Worm (Caenorhabditis elegans) whole organism, young adult: Measurements from ENCODE around the gene T25D3.4.

Experiments used
- C17E4.6 ChIP-seq: fragments of 200-800 bp; sonication (Bioruptor generic); IDR thresholded peaks from 2 replicates; pipeline ENCODE4 v1.3.6; 2022; ENCODE audit warnings: missing genetic modification reagents, missing genetic modification characterization, missing compliant biosample characterization
- Y53F4B.3 ChIP-seq: fragments of 200-800 bp; sonication (Bioruptor generic); IDR thresholded peaks from 2 replicates; pipeline ENCODE4 v1.3.6; 2022; ENCODE audit warnings: missing genetic modification reagents, missing genetic modification characterization, missing compliant biosample characterization
- Y67H2A.10 ChIP-seq: fragments of 200-800 bp; sonication (Bioruptor generic); conservative IDR thresholded peaks from 2 replicates; pipeline ENCODE4 v1.3.6; 2022; ENCODE audit warnings: missing genetic modification reagents, missing genetic modification characterization, missing compliant biosample characterization
- Y79H2A.3 ChIP-seq: fragments of 200-800 bp; sonication (Bioruptor generic); conservative IDR thresholded peaks from 2 replicates; pipeline ENCODE4 v1.3.6; 2022; ENCODE audit warnings: missing genetic modification reagents, missing genetic modification characterization, missing compliant biosample characterization
- aptf-2 ChIP-seq: fragments of 200-800 bp; sonication (Bioruptor generic); conservative IDR thresholded peaks from 2 replicates; pipeline ENCODE4 v1.3.6; 2022; ENCODE audit warnings: missing genetic modification reagents, missing genetic modification characterization, missing compliant biosample characterization
- athp-1 ChIP-seq: sonication (generic microtip); optimal IDR thresholded peaks from 2 replicates; lab custom pipeline; 2017; ENCODE audit warnings: mild to moderate bottlenecking, missing genetic modification characterization, missing compliant biosample characterization
- attf-5 ChIP-seq: fragments of 200-800 bp; sonication (Bioruptor generic); optimal IDR thresholded peaks from 2 replicates; lab custom pipeline; 2018; ENCODE audit warnings: mild to moderate bottlenecking, missing genetic modification characterization, missing compliant biosample characterization
- attf-6 ChIP-seq: fragments of 200-800 bp; sonication (Bioruptor generic); IDR thresholded peaks from 2 replicates; pipeline ENCODE4 v1.3.6; 2022; ENCODE audit warnings: missing genetic modification reagents, missing genetic modification characterization, missing compliant biosample characterization
- bed-2 ChIP-seq: fragments of 200-800 bp; sonication (Bioruptor generic); IDR thresholded peaks from 2 replicates; pipeline ENCODE4 v1.3.6; 2022; ENCODE audit warnings: missing genetic modification reagents, missing genetic modification characterization, missing compliant biosample characterization
- cebp-1 ChIP-seq, 2 experiments: fragments of 200-800 bp in 1 of 2; sonication (Bioruptor generic) in 1 of 2; sonication (generic microtip) in 1 of 2; IDR thresholded peaks in 1 of 2; optimal IDR thresholded peaks in 1 of 2; 2 replicates each; pipeline versions ENCODE4 v1.3.6 to Lab custom; 2017 to 2022; ENCODE audit warnings: missing compliant biosample characterization in 2 of 2, missing genetic modification characterization in 2 of 2, mild to moderate bottlenecking in 1 of 2, missing genetic modification reagents in 1 of 2, moderate library complexity in 1 of 2
- ceh-91 ChIP-seq: fragments of 200-800 bp; sonication (Bioruptor generic); IDR thresholded peaks from 2 replicates; pipeline ENCODE4 v1.3.6; 2022; ENCODE audit warnings: missing genetic modification reagents, missing genetic modification characterization, missing compliant biosample characterization
- hlh-26 ChIP-seq: fragments of 200-800 bp; sonication (Bioruptor generic); conservative IDR thresholded peaks from 2 replicates; pipeline ENCODE4 v1.3.6; 2022; ENCODE audit warnings: missing genetic modification reagents, missing genetic modification characterization, missing compliant biosample characterization
- hrde-1 ChIP-seq: sonication (generic microtip); optimal IDR thresholded peaks from 2 replicates; lab custom pipeline; 2016; ENCODE audit warnings: missing genetic modification characterization, mild to moderate bottlenecking, missing compliant biosample characterization, moderate library complexity, missing genotype, missing genetic modification reagents, borderline replicate concordance
- hsf-1 ChIP-seq: fragments of 200-800 bp; sonication (Bioruptor generic); IDR thresholded peaks from 2 replicates; pipeline ENCODE4 v1.3.6; 2022; ENCODE audit warnings: missing genetic modification reagents, missing genetic modification characterization, missing compliant biosample characterization
- lin-54 ChIP-seq: fragments of 200-800 bp; sonication (Bioruptor generic); optimal IDR thresholded peaks from 2 replicates; lab custom pipeline; 2018; ENCODE audit warnings: mild to moderate bottlenecking, missing genetic modification characterization, missing compliant biosample characterization
- lsl-1 ChIP-seq: fragments of 200-800 bp; sonication (Bioruptor generic); optimal IDR thresholded peaks from 2 replicates; lab custom pipeline; 2018; ENCODE audit warnings: mild to moderate bottlenecking, missing genetic modification characterization, moderate library complexity, missing compliant biosample characterization
- mcd-1 ChIP-seq: fragments of 200-800 bp; sonication (Bioruptor generic); IDR thresholded peaks from 2 replicates; pipeline ENCODE4 v1.3.6; 2022; ENCODE audit warnings: missing genetic modification reagents, missing genetic modification characterization, missing compliant biosample characterization
- mes-4 ChIP-seq: sonication (generic microtip); optimal IDR thresholded peaks from 2 replicates; lab custom pipeline; 2016; ENCODE audit warnings: missing genotype, missing genetic modification characterization, missing compliant biosample characterization
- nfya-1 ChIP-seq: sonication (generic microtip); optimal IDR thresholded peaks from 2 replicates; lab custom pipeline; 2017; ENCODE audit warnings: antibody characterized with exemption, missing compliant biosample characterization, missing genetic modification characterization, borderline replicate concordance; ENCODE audit not compliant: insufficient read depth
- nfya-2 ChIP-seq: fragments of 200-800 bp; sonication (Bioruptor generic); IDR thresholded peaks from 2 replicates; pipeline ENCODE4 v1.3.6; 2022; ENCODE audit warnings: missing genetic modification reagents, missing genetic modification characterization, missing compliant biosample characterization
- nhr-80 ChIP-seq: sonication (generic microtip); optimal IDR thresholded peaks from 2 replicates; lab custom pipeline; 2016; ENCODE audit warnings: missing genetic modification characterization, missing compliant biosample characterization
- rcor-1 ChIP-seq: fragments of 200-800 bp; sonication (Bioruptor generic); IDR thresholded peaks from 2 replicates; pipeline ENCODE4 v1.3.6; 2022; ENCODE audit warnings: missing genetic modification reagents, missing genetic modification characterization, missing compliant biosample characterization
- rec-8 ChIP-seq, 2 experiments: sonication (generic microtip); optimal IDR thresholded peaks; 2 replicates each; lab custom pipeline; 2016; ENCODE audit warnings: mild to moderate bottlenecking in 2 of 2, missing genetic modification characterization in 2 of 2, missing genetic modification reagents in 2 of 2, missing genotype in 2 of 2, missing biosample characterization in 1 of 2, missing compliant biosample characterization in 1 of 2, moderate library complexity in 1 of 2
- rpc-1 ChIP-seq, 2 experiments: fragments of 150-350 bp in 1 of 2; sonication (generic microtip) in 1 of 2; optimal IDR thresholded peaks; 2 replicates each; lab custom pipeline; 2014 to 2018; ENCODE audit warnings: missing biosample characterization in 1 of 2, missing genetic modification characterization in 1 of 2, missing genetic modification reagents in 1 of 2, missing genotype in 1 of 2
- sdz-38 ChIP-seq: sonication (generic microtip); optimal IDR thresholded peaks from 2 replicates; lab custom pipeline; 2016; ENCODE audit warnings: missing genotype, missing genetic modification characterization, missing compliant biosample characterization
- snpc-1.1 ChIP-seq: sonication (generic microtip); optimal IDR thresholded peaks from 2 replicates; lab custom pipeline; 2017; ENCODE audit warnings: missing genetic modification characterization, mild to moderate bottlenecking, missing compliant biosample characterization, antibody characterized with exemption, moderate library complexity, missing genotype, missing genetic modification reagents; ENCODE audit not compliant: insufficient read depth
- snpc-1.3 ChIP-seq: sonication (generic microtip); optimal IDR thresholded peaks from 2 replicates; lab custom pipeline; 2017; ENCODE audit warnings: missing genetic modification characterization, mild to moderate bottlenecking, missing compliant biosample characterization, antibody characterized with exemption, moderate library complexity, missing genotype, missing genetic modification reagents; ENCODE audit not compliant: insufficient read depth
- somi-1 ChIP-seq: fragments of 200-800 bp; sonication (Bioruptor generic); optimal IDR thresholded peaks from 2 replicates; lab custom pipeline; 2018; ENCODE audit warnings: mild to moderate bottlenecking, missing genetic modification characterization, missing compliant biosample characterization
- sptf-2 ChIP-seq: fragments of 200-800 bp; sonication (Bioruptor generic); optimal IDR thresholded peaks from 2 replicates; lab custom pipeline; 2018; ENCODE audit warnings: mild to moderate bottlenecking, missing genetic modification characterization, missing compliant biosample characterization
- tbp1 ChIP-seq: fragments of 200-800 bp; sonication (Bioruptor generic); optimal IDR thresholded peaks from 2 replicates; lab custom pipeline; 2018; ENCODE audit warnings: mild to moderate bottlenecking, missing genetic modification characterization, missing compliant biosample characterization
- tbx-9 ChIP-seq: sonication (generic microtip); optimal IDR thresholded peaks from 2 replicates; lab custom pipeline; 2016; ENCODE audit warnings: borderline replicate concordance, missing genetic modification characterization, inconsistent platforms, missing compliant biosample characterization
- unc-62 ChIP-seq: fragments of 150-350 bp; optimal IDR thresholded peaks from 2 replicates; lab custom pipeline; 2014; ENCODE audit warnings: missing biosample characterization, missing genetic modification reagents, missing genetic modification characterization
- zim-3 ChIP-seq: sonication (generic microtip); optimal IDR thresholded peaks from 2 replicates; lab custom pipeline; 2017; ENCODE audit warnings: mild to moderate bottlenecking, missing genetic modification characterization, moderate library complexity, missing compliant biosample characterization
- ztf-28 ChIP-seq: fragments of 200-800 bp; sonication (Bioruptor generic); IDR thresholded peaks from 2 replicates; pipeline ENCODE4 v1.3.6; 2022; ENCODE audit warnings: missing genetic modification reagents, missing genetic modification characterization, missing compliant biosample characterization

Gene T25D3.4

ce11 chrII:162182-162581 is 15.1 kb downstream of the T25D3.4 start, which contains the start of gene etr-1 (continued):
- peak; percentile 9 for TF ChIP-seq tbp1 (GFP tag; lab: Kevin White, UChicago)

DNA sequence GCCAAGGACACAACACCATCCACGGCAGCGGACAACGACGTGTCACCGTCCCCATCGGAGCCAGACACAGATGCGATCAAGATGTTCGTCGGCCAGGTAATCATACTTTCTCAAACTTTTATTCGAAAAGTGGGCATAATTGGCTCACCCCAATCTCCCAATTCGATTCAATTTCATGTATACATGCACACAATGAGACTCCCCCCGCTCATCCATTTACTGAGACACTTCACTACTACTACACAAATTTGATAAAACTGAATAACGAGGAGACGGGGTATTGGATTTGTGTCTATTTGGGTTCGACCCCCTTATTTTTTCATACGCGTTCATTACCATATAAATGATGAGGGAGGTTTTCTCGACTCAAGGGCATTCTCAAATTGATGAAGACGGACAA is 16.2 kb downstream of the T25D3.4 start:
- TF ChIP-seq rpc-1 (optimal IDR thresholded peaks at IDR 0.05; lab: Kevin White, UChicago) (no peak), rpc-1 (tag; optimal IDR thresholded peaks at IDR 0.05; lab: Kevin White, UChicago) (no peak), Y79H2A.3 (GFP tag; lab: Robert Waterston, UW) (no peak), athp-1 (no peak), Y53F4B.3 (GFP tag; lab: Robert Waterston, UW) (no peak), hsf-1 (no peak), ceh-91 (GFP tag; lab: Robert Waterston, UW) (no peak), nfya-2 (GFP tag; lab: Robert Waterston, UW) (no peak), hlh-26 (GFP tag; lab: Robert Waterston, UW) (no peak), sdz-38 (tag; lab: Kevin White, UChicago) (no peak), bed-2 (no peak), lin-54 (GFP tag; lab: Kevin White, UChicago) (no peak)

ce11 chrII:173679-174078 is 26.6 kb downstream of the T25D3.4 start, which contains the start of gene T01D1.7:
T01D1.7 (minus strand) TSS chrII:173779.
- TF ChIP-seq rec-8 (tag; optimal IDR thresholded peaks at IDR 0.05; lab: Kevin White, UChicago) (no peak), hrde-1 (tag; lab: Kevin White, UChicago) (no peak), sptf-2 (GFP tag; lab: Kevin White, UChicago) (no peak), unc-62 (GFP tag; lab: Kevin White, UChicago) (no peak), tbx-9 (tag; lab: Kevin White, UChicago) (no peak), lin-54 (GFP tag; lab: Kevin White, UChicago) (no peak), lsl-1 (no peak), nfya-1 (tag; lab: Kevin White, UChicago) (no peak), ztf-28 (GFP tag; lab: Robert Waterston, UW) (no peak), aptf-2 (GFP tag; lab: Robert Waterston, UW) (no peak), C17E4.6 (GFP tag; lab: Robert Waterston, UW) (no peak), snpc-1.3 (no peak), mes-4 (tag; lab: Kevin White, UChicago) (no peak)

- TF ChIP-seq mcd-1 (GFP tag; lab: Robert Waterston, UW) = no peak
- no peak for TF ChIP-seq sptf-2 (GFP tag; lab: Kevin White, UChicago)
- TF ChIP-seq attf-5 = no peak
- no peak for TF ChIP-seq nfya-2 (GFP tag; lab: Robert Waterston, UW)
- TF ChIP-seq attf-6 (GFP tag; lab: Robert Waterston, UW) = no peak
- no peak for TF ChIP-seq cebp-1 (GFP tag; IDR thresholded peaks at IDR 0.05; lab: Robert Waterston, UW)
- TF ChIP-seq cebp-1 (tag; optimal IDR thresholded peaks at IDR 0.05; lab: Kevin White, UChicago) = no peak
- no peak for TF ChIP-seq nhr-80 (tag; lab: Kevin White, UChicago)
- TF ChIP-seq athp-1 = no peak
- no peak for TF ChIP-seq Y67H2A.10 (GFP tag; lab: Robert Waterston, UW)
These were observed 28.8 kb downstream of the T25D3.4 start, which contains the start of gene T01D1.3 for ce11 chrII:175868-176267. T01D1.3 (minus strand) TSS chrII:175968.

- TF ChIP-seq rcor-1 (GFP tag; lab: Robert Waterston, UW) (no peak), zim-3 (tag; lab: Kevin White, UChicago) (no peak), somi-1 (GFP tag; lab: Kevin White, UChicago) (no peak), snpc-1.1 (tag; lab: Kevin White, UChicago) (no peak), nfya-2 (GFP tag; lab: Robert Waterston, UW) (no peak), C17E4.6 (GFP tag; lab: Robert Waterston, UW) (no peak)
These were observed 29.6 kb downstream of the T25D3.4 start for ce11 chrII:176622-177021.
